Worm (Caenorhabditis elegans): ENCODE results near the gene F35G2.5.

The F35G2.5 gene

DNA sequence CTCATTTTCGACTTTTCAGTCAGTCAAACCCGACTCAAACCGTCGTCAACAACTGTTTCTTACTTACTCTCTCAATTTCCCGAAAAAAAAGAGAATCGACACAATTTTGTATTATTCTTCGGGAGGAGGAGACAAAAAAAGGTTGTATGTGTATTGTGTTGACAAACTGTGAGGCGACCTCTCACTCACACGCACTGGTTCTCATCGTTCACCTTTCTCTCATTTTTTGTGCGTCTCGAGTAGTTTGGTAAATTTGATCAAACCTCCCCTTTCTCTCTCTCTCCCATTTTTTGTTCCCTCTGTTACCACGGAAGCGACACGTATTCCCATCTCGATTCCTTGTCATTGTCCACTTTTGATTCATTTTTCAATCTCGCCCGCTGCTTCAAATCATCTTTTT is 20.6 kb upstream of the F35G2.5 start:
- TF ChIP-seq sma-9 (GFP tag; optimal IDR thresholded peaks at IDR 0.05): peak; percentile 17
- no peak for TF ChIP-seq sma-9 (tag; optimal IDR thresholded peaks at IDR 0.05)
- TF ChIP-seq nhr-12 (tag; optimal IDR thresholded peaks at IDR 0.05): no peak
- peak; percentile 71 for TF ChIP-seq nhr-129 (tag; optimal IDR thresholded peaks at IDR 0.05)
- TF ChIP-seq F13H6.1 (tag; optimal IDR thresholded peaks at IDR 0.05): peak; percentile 51
- no peak for TF ChIP-seq crh-2 (tag; optimal IDR thresholded peaks at IDR 0.05)

DNA sequence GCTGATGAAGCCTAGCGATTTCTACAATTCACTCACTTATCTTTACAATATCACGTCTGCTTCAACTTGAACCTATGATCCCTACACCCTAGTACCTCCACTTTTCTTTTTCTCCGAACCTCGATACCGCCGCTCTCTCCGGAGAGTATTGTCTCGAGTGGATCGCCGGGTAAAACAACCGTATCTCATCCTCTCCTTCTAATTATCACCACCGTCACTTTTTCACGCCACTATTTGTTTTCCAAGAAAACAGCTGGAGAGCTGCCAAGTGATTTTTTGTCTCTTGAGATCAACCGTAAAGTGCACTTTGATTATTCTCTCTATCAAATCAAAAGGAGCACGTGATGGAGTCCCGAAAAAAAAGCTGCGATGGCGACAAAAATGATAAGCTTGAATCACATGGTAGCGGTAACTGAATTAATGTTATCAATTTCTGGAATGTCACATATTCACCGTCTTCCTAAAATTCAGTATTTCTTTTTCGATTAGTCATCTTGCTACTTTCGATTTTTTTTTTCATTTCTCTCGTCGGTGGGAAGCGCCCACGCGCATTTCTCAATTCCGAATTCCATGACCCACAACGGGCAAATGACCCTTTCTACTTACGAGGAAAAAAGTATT is 19.8 kb upstream of the F35G2.5 start:
- TF ChIP-seq peb-1 (tag; optimal IDR thresholded peaks at IDR 0.05): no peak
- peak; percentile 17 for TF ChIP-seq fos-1 (tag; optimal IDR thresholded peaks at IDR 0.05)
- no peak for TF ChIP-seq nhr-6 (tag; optimal IDR thresholded peaks at IDR 0.05)
- no peak for TF ChIP-seq ceh-82 (tag; optimal IDR thresholded peaks at IDR 0.05)
- no peak for TF ChIP-seq ztf-11 (tag; optimal IDR thresholded peaks at IDR 0.05)
- TF ChIP-seq snpc-4 (tag; optimal IDR thresholded peaks at IDR 0.05): no peak
- no peak for TF ChIP-seq skn-1 (tag; optimal IDR thresholded peaks at IDR 0.05)
- no peak for TF ChIP-seq ztf-4 (tag; optimal IDR thresholded peaks at IDR 0.05)
- TF ChIP-seq sma-9 (GFP tag; optimal IDR thresholded peaks at IDR 0.05): peak; percentile 59
- TF ChIP-seq sma-9 (tag; optimal IDR thresholded peaks at IDR 0.05): no peak
- no peak for TF ChIP-seq mab-5 (tag; optimal IDR thresholded peaks at IDR 0.05)
- TF ChIP-seq nhr-12 (tag; optimal IDR thresholded peaks at IDR 0.05): no peak
- no peak for TF ChIP-seq nhr-237 (tag; optimal IDR thresholded peaks at IDR 0.05)
- peak; percentile 28 for TF ChIP-seq nhr-129 (tag; optimal IDR thresholded peaks at IDR 0.05)
- no peak for TF ChIP-seq unc-39 (tag; optimal IDR thresholded peaks at IDR 0.05)
- no peak for TF ChIP-seq nhr-10 (tag; optimal IDR thresholded peaks at IDR 0.05)
- TF ChIP-seq elt-1 (tag; optimal IDR thresholded peaks at IDR 0.05): no peak
- TF ChIP-seq mbf-1 (tag; optimal IDR thresholded peaks at IDR 0.05): no peak
- TF ChIP-seq nhr-25 (tag; optimal IDR thresholded peaks at IDR 0.05): no peak
- no peak for TF ChIP-seq elt-3 (tag; optimal IDR thresholded peaks at IDR 0.05)
- no peak for TF ChIP-seq lsy-2 (tag; optimal IDR thresholded peaks at IDR 0.05)
- TF ChIP-seq lin-13 (GFP tag; optimal IDR thresholded peaks at IDR 0.05): no peak
- no peak for TF ChIP-seq alr-1 (tag; optimal IDR thresholded peaks at IDR 0.05)
- TF ChIP-seq nhr-77 (tag; optimal IDR thresholded peaks at IDR 0.05): no peak
- TF ChIP-seq lin-11 (tag; optimal IDR thresholded peaks at IDR 0.05): no peak
- no peak for TF ChIP-seq mdl-1 (tag; optimal IDR thresholded peaks at IDR 0.05)
- no peak for TF ChIP-seq Y55F3AM.14 (GFP tag; optimal IDR thresholded peaks at IDR 0.05)
- TF ChIP-seq lin-39 (tag; optimal IDR thresholded peaks at IDR 0.05): no peak
- TF ChIP-seq F13H6.1 (tag; optimal IDR thresholded peaks at IDR 0.05): peak; percentile 59
- no peak for TF ChIP-seq C34F6.9 (tag; optimal IDR thresholded peaks at IDR 0.05)
- no peak for TF ChIP-seq ZK546.5 (tag; optimal IDR thresholded peaks at IDR 0.05)
- TF ChIP-seq crh-2 (tag; optimal IDR thresholded peaks at IDR 0.05): peak; percentile 9

DNA sequence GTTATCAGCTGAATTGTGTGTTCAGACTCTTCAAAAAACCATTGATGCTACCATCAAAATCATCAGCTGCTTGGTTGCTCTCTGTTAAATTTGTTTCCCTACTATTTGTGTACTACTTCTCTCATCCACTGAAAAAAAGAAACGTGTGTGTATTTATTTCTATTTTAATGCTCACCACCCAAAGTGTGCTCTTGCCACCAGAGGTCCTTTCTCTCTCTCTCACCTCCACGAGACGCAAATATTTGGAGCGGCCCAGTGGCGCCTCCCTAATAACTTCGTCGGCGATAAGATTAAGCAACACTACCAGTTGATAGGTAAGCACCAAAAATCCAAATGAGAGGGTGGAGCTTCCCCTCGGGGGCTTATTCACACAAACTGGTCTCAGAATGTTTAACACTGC is 18.6 kb upstream of the F35G2.5 start:
- peak; percentile 77 for TF ChIP-seq F13H6.1 (tag; optimal IDR thresholded peaks at IDR 0.05)
- TF ChIP-seq nhr-77 (tag; optimal IDR thresholded peaks at IDR 0.05): no peak
- peak; percentile 65 for TF ChIP-seq nhr-129 (tag; optimal IDR thresholded peaks at IDR 0.05)

DNA sequence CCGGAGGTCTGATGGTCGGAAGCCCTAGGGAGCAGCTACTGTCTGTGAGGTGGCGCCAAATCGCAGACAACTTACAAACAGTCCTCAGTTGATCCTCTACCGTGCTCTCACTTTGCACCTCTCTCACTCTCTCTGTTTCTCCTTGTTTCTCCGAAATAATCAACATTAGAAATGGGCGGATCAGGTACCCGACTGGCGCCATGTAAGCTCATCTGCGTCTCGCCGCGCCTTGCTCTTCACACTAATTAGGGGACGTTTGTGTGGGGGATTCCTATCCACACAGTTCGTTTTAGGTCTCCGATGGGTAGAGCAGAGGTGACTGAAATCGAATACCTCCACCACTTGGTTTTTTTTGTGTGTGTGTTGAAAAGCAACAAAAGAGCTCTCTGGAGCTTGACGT is 17.4 kb upstream of the F35G2.5 start:
- no peak for TF ChIP-seq unc-55 (GFP tag; optimal IDR thresholded peaks at IDR 0.05)
- TF ChIP-seq fos-1 (tag; optimal IDR thresholded peaks at IDR 0.05): no peak
- peak; percentile 29 for TF ChIP-seq nhr-129 (tag; optimal IDR thresholded peaks at IDR 0.05)
- TF ChIP-seq F13H6.1 (tag; optimal IDR thresholded peaks at IDR 0.05): peak; percentile 53
- peak; percentile 23 for TF ChIP-seq sma-9 (GFP tag; optimal IDR thresholded peaks at IDR 0.05)
- no peak for TF ChIP-seq sma-9 (tag; optimal IDR thresholded peaks at IDR 0.05)

DNA sequence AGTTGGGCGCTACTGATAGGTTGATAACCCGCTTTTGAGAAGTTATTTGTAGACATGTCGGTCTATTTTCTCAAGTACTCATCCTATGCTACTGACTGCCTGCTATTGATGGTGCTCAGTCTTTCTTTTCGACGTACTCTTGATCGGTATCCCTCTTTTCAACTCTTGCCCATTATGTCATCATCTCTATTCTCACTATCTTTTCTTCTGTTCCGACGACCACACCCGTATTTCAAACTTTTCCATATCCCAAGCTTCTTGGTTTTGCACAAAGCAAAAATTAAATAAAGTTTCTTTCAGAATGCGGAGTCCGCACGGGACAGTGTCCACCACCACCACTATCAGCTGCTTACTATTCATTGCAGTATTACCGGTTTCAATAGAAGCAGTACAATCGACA is 16.5 kb upstream of the F35G2.5 start, which contains the start of gene F35G2.1:
F35G2.1 (plus strand) TSS at position 301 of the 400 bp plus-strand sequence.
- TF ChIP-seq elt-3 (tag; optimal IDR thresholded peaks at IDR 0.05) (no peak), lin-13 (GFP tag; optimal IDR thresholded peaks at IDR 0.05) (no peak), skn-1 (tag; optimal IDR thresholded peaks at IDR 0.05) (no peak), sem-4 (tag; optimal IDR thresholded peaks at IDR 0.05) (no peak), unc-55 (GFP tag; optimal IDR thresholded peaks at IDR 0.05) (no peak), peb-1 (tag; optimal IDR thresholded peaks at IDR 0.05) (no peak), ceh-16 (tag; optimal IDR thresholded peaks at IDR 0.05) (no peak), gmeb-1 (tag; optimal IDR thresholded peaks at IDR 0.05) (no peak), mdl-1 (tag; optimal IDR thresholded peaks at IDR 0.05) (no peak), Y55F3AM.14 (GFP tag; optimal IDR thresholded peaks at IDR 0.05) (no peak), nhr-77 (tag; optimal IDR thresholded peaks at IDR 0.05) (no peak), lsy-2 (tag; optimal IDR thresholded peaks at IDR 0.05) (no peak), zag-1 (tag; optimal IDR thresholded peaks at IDR 0.05) (no peak), nhr-6 (tag; optimal IDR thresholded peaks at IDR 0.05) (no peak)
